Worm (Caenorhabditis elegans) whole organism, L1 larva: ENCODE data around the gene Y22D7AL.6.
A peak's percentile ranks its signal among the peaks of the same experiment; 100 is the strongest.

Source experiments
- F16B12.6 ChIP-seq: fragments of 150-350 bp; optimal IDR thresholded peaks from 2 replicates; lab custom pipeline; 2014; ENCODE audit warnings: missing biosample characterization, missing genetic modification characterization
- Y116A8C.19 ChIP-seq: sonication (generic microtip); optimal IDR thresholded peaks from 2 replicates; lab custom pipeline; 2016; ENCODE audit warnings: missing compliant biosample characterization, missing genetic modification characterization, borderline replicate concordance
- aha-1 ChIP-seq: fragments of 150-350 bp; optimal IDR thresholded peaks from 2 replicates; lab custom pipeline; 2014; ENCODE audit warnings: missing biosample characterization, missing genetic modification characterization
- ama-1 ChIP-seq: fragments of 150-350 bp; optimal IDR thresholded peaks from 2 replicates; lab custom pipeline; 2014
- blmp-1 ChIP-seq: fragments of 150-350 bp; optimal IDR thresholded peaks from 2 replicates; lab custom pipeline; 2014; ENCODE audit warnings: missing biosample characterization, missing genetic modification characterization
- ceh-8 ChIP-seq: fragments of 200-800 bp; sonication (Bioruptor generic); optimal IDR thresholded peaks from 2 replicates; lab custom pipeline; 2018; ENCODE audit warnings: mild to moderate bottlenecking, missing genetic modification characterization, moderate library complexity, missing compliant biosample characterization
- ceh-82 ChIP-seq, 3 experiments: fragments of 150-350 bp in 1 of 3; sonication (generic microtip) in 2 of 3; optimal IDR thresholded peaks; 2 replicates each; lab custom pipeline; 2014 to 2017; ENCODE audit warnings: missing biosample characterization in 3 of 3, missing genetic modification characterization in 3 of 3
- ceh-88 ChIP-seq: fragments of 200-800 bp; sonication (Bioruptor generic); IDR thresholded peaks from 2 replicates; pipeline ENCODE4 v1.3.6; 2022; ENCODE audit warnings: missing genetic modification characterization, missing compliant biosample characterization
- ces-1 ChIP-seq: fragments of 150-350 bp; optimal IDR thresholded peaks from 2 replicates; lab custom pipeline; 2014; ENCODE audit warnings: missing biosample characterization, missing genetic modification reagents, missing genetic modification characterization
- dpl-1 ChIP-seq, 3 experiments: fragments of 150-350 bp in 2 of 3; sonication (generic microtip) in 1 of 3; optimal IDR thresholded peaks; 2 replicates each; lab custom pipeline; 2014 to 2017; ENCODE audit warnings: missing biosample characterization in 3 of 3, missing genetic modification characterization in 3 of 3, missing genetic modification reagents in 3 of 3
- dsc-1 ChIP-seq: sonication (generic microtip); optimal IDR thresholded peaks from 2 replicates; lab custom pipeline; 2016; ENCODE audit warnings: mild to moderate bottlenecking, missing genetic modification characterization, missing compliant biosample characterization
- efl-1 ChIP-seq, 4 experiments: fragments of 150-350 bp; optimal IDR thresholded peaks in 3 of 4; peaks in 1 of 4; 1 replicate in 1 of 4; 2 replicates in 3 of 4; lab custom pipeline; 2014; ENCODE audit warnings: missing biosample characterization in 2 of 4, missing genetic modification characterization in 2 of 4, missing genetic modification reagents in 2 of 4
- efl-3 ChIP-seq: fragments of 200-800 bp; sonication (Bioruptor generic); optimal IDR thresholded peaks from 2 replicates; lab custom pipeline; 2018; ENCODE audit warnings: mild to moderate bottlenecking, missing genetic modification characterization, missing compliant biosample characterization
- egl-27 ChIP-seq, 2 experiments: fragments of 150-350 bp in 1 of 2; sonication (generic microtip); optimal IDR thresholded peaks; 3 replicates each; lab custom pipeline; 2017 to 2018; ENCODE audit warnings: missing biosample characterization in 2 of 2, missing genetic modification characterization in 2 of 2, missing genetic modification reagents in 2 of 2
- elt-2 ChIP-seq: sonication (generic microtip); optimal IDR thresholded peaks from 2 replicates; lab custom pipeline; 2016; ENCODE audit warnings: missing genetic modification characterization, mild to moderate bottlenecking, inconsistent platforms, missing compliant biosample characterization, missing genetic modification reagents
- elt-3 ChIP-seq, 6 experiments: fragments of 150-350 bp in 1 of 6; sonication (generic microtip); optimal IDR thresholded peaks; 2 replicates each; lab custom pipeline; 2017 to 2018; ENCODE audit warnings: missing biosample characterization in 6 of 6, missing genetic modification characterization in 6 of 6, inconsistent platforms in 1 of 6
- fkh-10 ChIP-seq: sonication (generic microtip); optimal IDR thresholded peaks from 2 replicates; lab custom pipeline; 2017; ENCODE audit warnings: missing biosample characterization, missing genetic modification reagents, missing genetic modification characterization
- fkh-4 ChIP-seq: sonication (generic microtip); optimal IDR thresholded peaks from 2 replicates; lab custom pipeline; 2016; ENCODE audit warnings: missing compliant biosample characterization, missing genetic modification characterization, borderline replicate concordance
- fkh-8 ChIP-seq: sonication (generic microtip); optimal IDR thresholded peaks from 2 replicates; lab custom pipeline; 2016; ENCODE audit warnings: mild to moderate bottlenecking, missing genetic modification characterization, missing compliant biosample characterization
- grh-1 ChIP-seq: fragments of 200-800 bp; sonication (Bioruptor generic); IDR thresholded peaks from 2 replicates; pipeline ENCODE4 v1.3.6; 2022; ENCODE audit warnings: missing genetic modification reagents, missing genetic modification characterization, missing compliant biosample characterization
- hlh-4 ChIP-seq: sonication (generic microtip); optimal IDR thresholded peaks from 2 replicates; lab custom pipeline; 2016; ENCODE audit warnings: mild to moderate bottlenecking, missing genetic modification characterization, missing compliant biosample characterization
- hpl-2 ChIP-seq: fragments of 150-350 bp; optimal IDR thresholded peaks from 2 replicates; lab custom pipeline; 2014; ENCODE audit warnings: missing biosample characterization, missing genetic modification reagents, missing genetic modification characterization
- lin-39 ChIP-seq: fragments of 150-350 bp; optimal IDR thresholded peaks from 2 replicates; lab custom pipeline; 2014; ENCODE audit warnings: missing biosample characterization, missing genetic modification reagents, missing genetic modification characterization
- lir-3 ChIP-seq: sonication (generic microtip); optimal IDR thresholded peaks from 2 replicates; lab custom pipeline; 2016; ENCODE audit warnings: mild to moderate bottlenecking, missing genetic modification characterization, moderate library complexity, missing compliant biosample characterization; ENCODE audit not compliant: poor library complexity
- mab-9 ChIP-seq: fragments of 200-800 bp; sonication (Bioruptor generic); IDR thresholded peaks from 2 replicates; pipeline ENCODE4 v1.3.6; 2022; ENCODE audit warnings: missing genetic modification reagents, missing genetic modification characterization, missing compliant biosample characterization
- mdl-1 ChIP-seq, 2 experiments: fragments of 150-350 bp; optimal IDR thresholded peaks; 2 replicates each; lab custom pipeline; 2014 to 2017; ENCODE audit warnings: missing biosample characterization in 2 of 2, missing genetic modification characterization in 2 of 2, inconsistent platforms in 1 of 2
- nhr-20 ChIP-seq: sonication (generic microtip); optimal IDR thresholded peaks from 2 replicates; lab custom pipeline; 2016; ENCODE audit warnings: mild to moderate bottlenecking, missing genetic modification characterization, missing compliant biosample characterization
- nhr-237 ChIP-seq: fragments of 150-350 bp; optimal IDR thresholded peaks from 2 replicates; lab custom pipeline; 2014; ENCODE audit warnings: missing biosample characterization, missing genetic modification characterization
- nhr-71 ChIP-seq: sonication (generic microtip); optimal IDR thresholded peaks from 2 replicates; lab custom pipeline; 2016; ENCODE audit warnings: mild to moderate bottlenecking, missing genetic modification characterization, moderate library complexity, missing compliant biosample characterization
- nhr-77 ChIP-seq: fragments of 150-350 bp; optimal IDR thresholded peaks from 2 replicates; lab custom pipeline; 2014; ENCODE audit warnings: missing biosample characterization, missing genetic modification characterization
- nhr-84 ChIP-seq: sonication (generic microtip); optimal IDR thresholded peaks from 2 replicates; lab custom pipeline; 2017; ENCODE audit warnings: missing biosample characterization, missing genetic modification characterization
- nhr-85 ChIP-seq: sonication (generic microtip); peaks from one replicate; lab custom pipeline; 2016; ENCODE audit warnings: missing genetic modification characterization, inconsistent platforms, missing compliant biosample characterization
- pag-3 ChIP-seq: sonication (generic microtip); optimal IDR thresholded peaks from 2 replicates; lab custom pipeline; 2017; ENCODE audit warnings: missing genetic modification characterization, mild to moderate bottlenecking, missing compliant biosample characterization, antibody characterized with exemption, borderline replicate concordance; ENCODE audit not compliant: insufficient read depth
- pax-3 ChIP-seq: fragments of 200-800 bp; sonication (Bioruptor generic); optimal IDR thresholded peaks from 2 replicates; lab custom pipeline; 2018; ENCODE audit warnings: mild to moderate bottlenecking, missing genetic modification characterization, moderate library complexity, missing compliant biosample characterization
- pqm-1 ChIP-seq: sonication (generic microtip); optimal IDR thresholded peaks from 3 replicates; lab custom pipeline; 2017; ENCODE audit warnings: missing biosample characterization, missing genetic modification characterization
- snpc-4 ChIP-seq: fragments of 150-350 bp; optimal IDR thresholded peaks from 2 replicates; lab custom pipeline; 2014; ENCODE audit warnings: missing biosample characterization, missing genetic modification characterization
- snu-23 ChIP-seq: sonication (generic microtip); optimal IDR thresholded peaks from 2 replicates; lab custom pipeline; 2016; ENCODE audit warnings: missing genetic modification characterization, missing compliant biosample characterization
- sox-4 ChIP-seq: sonication (generic microtip); optimal IDR thresholded peaks from 2 replicates; lab custom pipeline; 2016; ENCODE audit warnings: missing genetic modification characterization, missing compliant biosample characterization
- sptf-1 ChIP-seq: fragments of 150-350 bp; optimal IDR thresholded peaks from 2 replicates; lab custom pipeline; 2014; ENCODE audit warnings: missing biosample characterization, missing genetic modification characterization
- sup-37 ChIP-seq: fragments of 200-800 bp; sonication (Bioruptor generic); optimal IDR thresholded peaks from 2 replicates; lab custom pipeline; 2018; ENCODE audit warnings: mild to moderate bottlenecking, missing genetic modification characterization, missing compliant biosample characterization
- unc-30 ChIP-seq: sonication (generic microtip); optimal IDR thresholded peaks from 2 replicates; lab custom pipeline; 2017; ENCODE audit warnings: missing biosample characterization, missing genetic modification characterization
- unc-86 ChIP-seq: sonication (generic microtip); optimal IDR thresholded peaks from 2 replicates; lab custom pipeline; 2016; ENCODE audit warnings: missing genetic modification characterization, missing compliant biosample characterization
- unc-98 ChIP-seq: fragments of 200-800 bp; sonication (Bioruptor generic); IDR thresholded peaks from 2 replicates; pipeline ENCODE4 v1.3.6; 2022; ENCODE audit warnings: missing genetic modification characterization, missing compliant biosample characterization
- vab-15 ChIP-seq: sonication (generic microtip); optimal IDR thresholded peaks from 2 replicates; lab custom pipeline; 2017; ENCODE audit warnings: missing genotype, mild to moderate bottlenecking, missing genetic modification characterization, missing compliant biosample characterization
- zag-1 ChIP-seq: fragments of 150-350 bp; optimal IDR thresholded peaks from 2 replicates; lab custom pipeline; 2014; ENCODE audit warnings: missing biosample characterization, missing genetic modification characterization
- zip-4 ChIP-seq: fragments of 200-800 bp; sonication (Bioruptor generic); optimal IDR thresholded peaks from 2 replicates; lab custom pipeline; 2018; ENCODE audit warnings: mild to moderate bottlenecking, missing genetic modification characterization, moderate library complexity, missing compliant biosample characterization
- ztf-4 ChIP-seq: fragments of 150-350 bp; optimal IDR thresholded peaks from 2 replicates; lab custom pipeline; 2014; ENCODE audit warnings: missing biosample characterization, missing genetic modification characterization

The Y22D7AL.6 gene

DNA sequence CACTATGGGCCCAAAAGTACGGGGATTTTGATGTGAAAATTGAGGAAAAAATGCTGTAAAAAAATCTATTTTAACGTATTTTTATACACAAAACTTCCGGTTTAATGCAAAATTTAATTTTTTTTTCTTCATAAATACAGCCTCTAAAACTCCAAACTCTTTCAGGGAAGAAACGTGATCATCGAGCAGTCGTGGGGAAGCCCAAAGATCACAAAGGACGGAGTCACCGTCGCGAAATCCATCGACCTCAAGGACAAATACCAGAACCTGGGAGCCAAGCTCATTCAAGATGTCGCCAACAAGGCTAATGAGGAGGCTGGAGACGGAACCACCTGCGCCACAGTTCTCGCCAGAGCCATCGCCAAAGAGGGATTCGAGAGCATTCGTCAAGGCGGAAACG lies 15.2 kb downstream of the Y22D7AL.6 start:
- TF ChIP-seq hlh-4 (no peak), hpl-2 (GFP tag; lab: Kevin White, UChicago) (no peak), blmp-1 (tag; lab: Kevin White, UChicago) (no peak), efl-1 (optimal IDR thresholded peaks at IDR 0.05; lab: Kevin White, UChicago) (no peak), efl-1 (GFP tag; optimal IDR thresholded peaks at IDR 0.05 in 1 of 2; lab: Kevin White, UChicago) (no peak), ceh-88 (GFP tag; lab: Robert Waterston, UW) (no peak), unc-86 (tag; lab: Kevin White, UChicago) (no peak), Y116A8C.19 (tag; lab: Kevin White, UChicago) (no peak), pag-3 (no peak), pqm-1 (tag; lab: Kevin White, UChicago) (no peak), nhr-85 (tag; lab: Kevin White, UChicago) (no peak), egl-27 (tag; optimal IDR thresholded peaks at IDR 0.05; lab: Kevin White, UChicago) (no peak), nhr-71 (tag; lab: Kevin White, UChicago) (no peak), lir-3 (tag; lab: Kevin White, UChicago) (no peak), ztf-4 (tag; lab: Kevin White, UChicago) (no peak), fkh-8 (tag; lab: Kevin White, UChicago) (no peak), mdl-1 (tag; optimal IDR thresholded peaks at IDR 0.05; lab: Kevin White, UChicago) (no peak), mab-9 (GFP tag; lab: Robert Waterston, UW) (no peak)

DNA sequence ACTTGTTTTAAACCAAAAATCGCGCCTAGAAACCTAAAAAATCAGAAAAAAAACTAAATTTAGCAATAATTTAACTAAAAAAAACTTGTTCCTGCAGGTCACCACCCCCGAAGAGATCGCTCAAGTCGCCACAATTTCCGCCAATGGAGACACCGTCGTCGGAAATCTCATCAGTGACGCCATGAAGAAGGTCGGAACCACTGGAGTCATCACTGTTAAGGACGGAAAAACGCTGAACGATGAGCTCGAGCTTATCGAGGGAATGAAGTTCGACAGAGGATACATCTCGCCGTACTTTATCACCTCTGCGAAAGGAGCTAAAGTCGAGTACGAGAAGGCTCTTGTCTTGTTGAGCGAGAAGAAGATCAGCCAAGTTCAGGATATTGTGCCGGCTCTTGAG lies 16.6 kb downstream of the Y22D7AL.6 start:
- no peak for TF ChIP-seq unc-30 (tag; lab: Kevin White, UChicago)
- TF ChIP-seq efl-1 (optimal IDR thresholded peaks at IDR 0.05; lab: Kevin White, UChicago): no peak
- peak in 1 of 2 experiments; percentile 0 for TF ChIP-seq efl-1 (GFP tag; optimal IDR thresholded peaks at IDR 0.05 in 1 of 2; lab: Kevin White, UChicago)

DNA sequence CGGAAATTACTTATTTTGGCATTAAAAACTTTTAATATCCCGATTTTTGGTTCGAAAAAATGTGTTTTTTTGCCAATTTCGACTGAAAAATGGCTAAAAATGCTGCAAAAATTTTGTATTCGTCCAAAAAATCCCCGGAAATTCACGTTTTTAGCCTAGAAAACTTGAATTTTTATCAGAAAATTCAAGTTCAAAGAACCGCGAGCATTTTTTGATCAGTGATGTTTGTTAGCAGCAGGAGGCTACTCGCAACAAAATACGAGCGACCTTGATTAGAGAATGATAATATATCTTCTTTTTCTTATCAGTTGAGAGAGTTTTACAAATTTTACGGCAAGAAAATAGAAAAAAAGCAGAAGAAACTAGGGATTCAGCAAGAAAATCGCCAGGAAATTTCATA lies 17.6 kb downstream of the Y22D7AL.6 start:
- TF ChIP-seq elt-3 (tag; optimal IDR thresholded peaks at IDR 0.05; lab: Kevin White, UChicago) (peak in 3 of 6 experiments; percentile 12 to 67 (median 62)), nhr-77 (tag; lab: Kevin White, UChicago) (no peak), ztf-4 (tag; lab: Kevin White, UChicago) (peak; percentile 18), ceh-8 (GFP tag; lab: Kevin White, UChicago) (no peak), dpl-1 (GFP tag; optimal IDR thresholded peaks at IDR 0.05; lab: Kevin White, UChicago) (no peak), nhr-20 (peak; percentile 46), aha-1 (tag; lab: Kevin White, UChicago) (no peak), snpc-4 (tag; lab: Kevin White, UChicago) (no peak), nhr-85 (tag; lab: Kevin White, UChicago) (no peak), sox-4 (no peak), blmp-1 (tag; lab: Kevin White, UChicago) (peak; percentile 25), ceh-82 (tag; optimal IDR thresholded peaks at IDR 0.05; lab: Kevin White, UChicago) (no peak), fkh-10 (GFP tag; lab: Kevin White, UChicago) (no peak), pax-3 (tag; lab: Kevin White, UChicago) (no peak), snu-23 (peak; percentile 58), dsc-1 (tag; lab: Kevin White, UChicago) (no peak), fkh-4 (no peak), nhr-237 (tag; lab: Kevin White, UChicago) (no peak), F16B12.6 (no peak), sptf-1 (tag; lab: Kevin White, UChicago) (no peak), efl-3 (GFP tag; lab: Kevin White, UChicago) (no peak), ceh-88 (GFP tag; lab: Robert Waterston, UW) (no peak), lin-39 (tag; lab: Kevin White, UChicago) (no peak), ces-1 (no peak), unc-86 (tag; lab: Kevin White, UChicago) (no peak), unc-98 (no peak), vab-15 (tag; lab: Kevin White, UChicago) (no peak), lir-3 (tag; lab: Kevin White, UChicago) (no peak), elt-2 (peak; percentile 42), zag-1 (tag; lab: Kevin White, UChicago) (no peak), sup-37 (GFP tag; lab: Kevin White, UChicago) (no peak), hlh-4 (no peak), egl-27 (tag; optimal IDR thresholded peaks at IDR 0.05; lab: Kevin White, UChicago) (no peak), ama-1 (peak; percentile 29), zip-4 (GFP tag; lab: Kevin White, UChicago) (no peak), grh-1 (GFP tag; lab: Robert Waterston, UW) (no peak), nhr-84 (tag; lab: Kevin White, UChicago) (no peak), Y116A8C.19 (tag; lab: Kevin White, UChicago) (no peak), unc-30 (tag; lab: Kevin White, UChicago) (no peak)
